Worm (Caenorhabditis elegans): Measurements from ENCODE around the gene str-244.

DNA sequence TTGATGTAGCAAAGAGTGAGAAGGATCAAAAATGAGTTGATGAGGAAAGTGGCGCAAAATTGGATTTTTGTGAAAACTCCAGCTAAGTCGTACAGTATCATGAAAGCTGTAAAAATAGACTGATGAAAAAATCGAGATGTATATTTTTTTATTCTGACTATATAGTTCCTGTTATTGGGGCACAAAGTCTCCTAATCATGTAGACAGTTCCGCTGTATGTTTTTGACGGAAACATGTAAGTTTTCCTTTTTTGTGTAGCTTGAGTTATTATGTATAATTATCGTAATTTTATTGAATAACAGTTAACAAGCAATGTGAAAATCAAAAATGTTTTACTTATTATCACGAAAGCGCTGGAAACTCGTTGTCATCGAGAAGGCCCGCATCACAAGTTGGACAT is 48.6 kb upstream of the str-244 start, which contains the start of gene str-68:
- no peak for TF ChIP-seq unc-62 (GFP tag; optimal IDR thresholded peaks at IDR 0.05)
- TF ChIP-seq unc-130 (GFP tag; optimal IDR thresholded peaks at IDR 0.05), result no peak
- TF ChIP-seq Y53F4B.3 (GFP tag; IDR thresholded peaks at IDR 0.05), result no peak
